Worm (Caenorhabditis elegans) whole organism, L3 larva: ENCODE results near the gene C04B4.2.
"Not testable (repeated sequence)": the region's sequence is repeated elsewhere in the genome, so short reads cannot be mapped to it uniquely, and the experiment has no call there.

Source experiments
- ceh-28 ChIP-seq: fragments of 150-350 bp; optimal IDR thresholded peaks from 2 replicates; lab custom pipeline; 2014; ENCODE audit warnings: missing biosample characterization, missing genetic modification reagents, missing genetic modification characterization
- ceh-82 ChIP-seq: fragments of 150-350 bp; optimal IDR thresholded peaks from 2 replicates; lab custom pipeline; 2014; ENCODE audit warnings: missing biosample characterization, missing genetic modification characterization
- ceh-9 ChIP-seq: sonication (generic microtip); optimal IDR thresholded peaks from 2 replicates; lab custom pipeline; 2018; ENCODE audit warnings: missing biosample characterization, missing genetic modification characterization
- daf-12 ChIP-seq: fragments of 150-350 bp; optimal IDR thresholded peaks from 2 replicates; lab custom pipeline; 2014; ENCODE audit warnings: missing biosample characterization, missing genetic modification reagents, missing genetic modification characterization
- elt-3 ChIP-seq, 3 experiments: fragments of 150-350 bp in 1 of 3; sonication (generic microtip) in 2 of 3; optimal IDR thresholded peaks; 2 replicates in 2 of 3; 4 replicates in 1 of 3; lab custom pipeline; 2014 to 2017; ENCODE audit warnings: missing biosample characterization in 3 of 3, missing genetic modification characterization in 3 of 3
- eor-1 ChIP-seq, 2 experiments: fragments of 150-350 bp; optimal IDR thresholded peaks; 2 replicates each; lab custom pipeline; 2014 to 2018; ENCODE audit warnings: missing biosample characterization in 2 of 2, missing genetic modification characterization in 2 of 2
- fkh-10 ChIP-seq: sonication (generic microtip); optimal IDR thresholded peaks from 2 replicates; lab custom pipeline; 2017; ENCODE audit warnings: missing biosample characterization, missing genetic modification reagents, missing genetic modification characterization
- fkh-2 ChIP-seq: fragments of 150-350 bp; optimal IDR thresholded peaks from 2 replicates; lab custom pipeline; 2014; ENCODE audit warnings: missing biosample characterization, missing genetic modification reagents, missing genetic modification characterization
- fos-1 ChIP-seq: fragments of 150-350 bp; optimal IDR thresholded peaks from 2 replicates; lab custom pipeline; 2014; ENCODE audit warnings: missing biosample characterization, missing genetic modification characterization
- jun-1 ChIP-seq: fragments of 150-350 bp; optimal IDR thresholded peaks from 2 replicates; lab custom pipeline; 2014; ENCODE audit warnings: missing biosample characterization, missing genetic modification reagents, missing genetic modification characterization
- lin-39 ChIP-seq: fragments of 150-350 bp; optimal IDR thresholded peaks from 2 replicates; lab custom pipeline; 2018; ENCODE audit warnings: missing biosample characterization, missing genetic modification reagents, missing genetic modification characterization
- lsy-12 ChIP-seq: sonication (generic microtip); optimal IDR thresholded peaks from 2 replicates; lab custom pipeline; 2016; ENCODE audit warnings: mild to moderate bottlenecking, missing genetic modification characterization, missing compliant biosample characterization
- nhr-11 ChIP-seq: fragments of 150-350 bp; optimal IDR thresholded peaks from 2 replicates; lab custom pipeline; 2014; ENCODE audit warnings: missing biosample characterization, missing genetic modification characterization
- nhr-12 ChIP-seq: fragments of 150-350 bp; optimal IDR thresholded peaks from 2 replicates; lab custom pipeline; 2014; ENCODE audit warnings: missing biosample characterization, missing genetic modification characterization
- nhr-237 ChIP-seq: fragments of 150-350 bp; optimal IDR thresholded peaks from 2 replicates; lab custom pipeline; 2014; ENCODE audit warnings: missing biosample characterization, missing genetic modification characterization
- nhr-25 ChIP-seq: sonication (generic microtip); optimal IDR thresholded peaks from 2 replicates; lab custom pipeline; 2017; ENCODE audit warnings: missing biosample characterization, missing genetic modification characterization
- nhr-28 ChIP-seq: fragments of 150-350 bp; optimal IDR thresholded peaks from 2 replicates; lab custom pipeline; 2014; ENCODE audit warnings: missing biosample characterization, missing genetic modification characterization
- nhr-43 ChIP-seq: sonication (generic microtip); optimal IDR thresholded peaks from 2 replicates; lab custom pipeline; 2016; ENCODE audit warnings: mild to moderate bottlenecking, missing genetic modification characterization, missing compliant biosample characterization; ENCODE audit not compliant: poor library complexity, severe bottlenecking
- nhr-67 ChIP-seq: fragments of 150-350 bp; optimal IDR thresholded peaks from 2 replicates; lab custom pipeline; 2014; ENCODE audit warnings: missing biosample characterization, missing genetic modification characterization
- nhr-76 ChIP-seq: fragments of 150-350 bp; sonication (generic microtip); optimal IDR thresholded peaks from 5 replicates; lab custom pipeline; 2014; ENCODE audit warnings: missing biosample characterization, missing genetic modification characterization
- nhr-77 ChIP-seq: fragments of 150-350 bp; optimal IDR thresholded peaks from 2 replicates; lab custom pipeline; 2014; ENCODE audit warnings: missing biosample characterization, missing genetic modification characterization
- pqm-1 ChIP-seq: fragments of 150-350 bp; optimal IDR thresholded peaks from 2 replicates; lab custom pipeline; 2017; ENCODE audit warnings: missing biosample characterization, missing genetic modification characterization, inconsistent platforms
- sea-2 ChIP-seq: fragments of 150-350 bp; sonication (generic microtip); optimal IDR thresholded peaks from 4 replicates; lab custom pipeline; 2014; ENCODE audit warnings: missing biosample characterization, missing genetic modification reagents, missing genetic modification characterization
- skn-1 ChIP-seq: fragments of 150-350 bp; optimal IDR thresholded peaks from 2 replicates; lab custom pipeline; 2014; ENCODE audit warnings: missing biosample characterization, missing genetic modification characterization
- snpc-4 ChIP-seq: fragments of 150-350 bp; optimal IDR thresholded peaks from 2 replicates; lab custom pipeline; 2014; ENCODE audit warnings: missing biosample characterization, missing genetic modification characterization
- tbx-2 ChIP-seq: sonication (generic microtip); optimal IDR thresholded peaks from 2 replicates; lab custom pipeline; 2016; ENCODE audit warnings: mild to moderate bottlenecking, missing genetic modification characterization, missing compliant biosample characterization
- unc-39 ChIP-seq: sonication (generic microtip); optimal IDR thresholded peaks from 4 replicates; lab custom pipeline; 2017; ENCODE audit warnings: missing biosample characterization, missing genetic modification characterization
- zag-1 ChIP-seq: fragments of 150-350 bp; optimal IDR thresholded peaks from 2 replicates; lab custom pipeline; 2014; ENCODE audit warnings: missing biosample characterization, missing genetic modification characterization
- ztf-11 ChIP-seq: fragments of 150-350 bp; optimal IDR thresholded peaks from 2 replicates; lab custom pipeline; 2014; ENCODE audit warnings: missing biosample characterization, missing genetic modification characterization
- ztf-4 ChIP-seq: fragments of 150-350 bp; optimal IDR thresholded peaks from 2 replicates; lab custom pipeline; 2014; ENCODE audit warnings: missing biosample characterization, missing genetic modification characterization

C04B4.2 gene

DNA sequence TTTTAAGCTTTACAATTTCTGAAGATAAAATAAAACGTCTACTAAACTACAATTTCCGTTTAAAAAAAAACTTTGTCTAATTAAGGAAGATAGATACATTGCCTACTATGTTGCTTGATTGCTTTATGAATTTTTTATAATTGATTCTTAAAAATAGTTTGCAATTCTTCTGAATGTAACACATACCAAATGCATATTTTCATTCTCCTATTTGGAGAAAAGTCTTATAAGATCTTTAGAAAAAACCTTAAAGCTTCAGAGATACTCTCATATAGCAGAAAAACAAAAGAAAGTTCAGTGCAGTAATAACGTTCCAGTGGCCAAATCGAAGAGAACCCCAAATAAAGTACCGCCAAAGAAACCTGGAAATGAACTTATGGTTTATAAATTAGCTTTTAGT is 23.5 kb downstream of the C04B4.2 start, which contains the start of gene phf-32:
TSS of gene phf-32 (plus strand) at position 301 of the 400 bp plus-strand sequence.
- TF ChIP-seq fos-1 = no peak

DNA sequence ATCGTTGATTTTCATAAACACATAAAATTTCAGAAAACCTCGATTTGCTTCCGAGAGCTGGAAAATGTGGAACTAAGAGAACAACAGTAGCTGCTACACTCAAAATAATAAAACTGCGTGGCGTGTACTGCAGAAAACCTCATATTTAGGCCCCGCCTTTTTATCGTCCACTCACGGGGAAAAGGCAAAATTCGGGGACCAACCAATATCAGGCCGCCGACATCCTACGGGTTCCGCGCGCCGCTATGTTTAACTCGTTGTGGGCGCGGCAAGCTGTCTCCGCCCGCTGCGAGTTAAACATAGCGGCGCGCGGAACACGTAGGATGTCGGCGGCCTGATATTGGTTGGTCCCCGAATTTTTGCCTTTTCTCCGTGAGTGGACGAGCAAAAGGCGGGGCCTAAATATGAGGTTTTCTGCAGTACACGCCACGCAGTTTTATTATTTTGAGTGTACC is 25.0 kb downstream of the C04B4.2 start, which contains the start of gene F17A2.16:
TSS of gene F17A2.16 (plus strand) at position 405 of the 455 bp plus-strand sequence.
- TF ChIP-seq snpc-4 (tag; lab: Kevin White, UChicago); ztf-11 (tag; lab: Kevin White, UChicago); nhr-76: not testable (repeated sequence)

DNA sequence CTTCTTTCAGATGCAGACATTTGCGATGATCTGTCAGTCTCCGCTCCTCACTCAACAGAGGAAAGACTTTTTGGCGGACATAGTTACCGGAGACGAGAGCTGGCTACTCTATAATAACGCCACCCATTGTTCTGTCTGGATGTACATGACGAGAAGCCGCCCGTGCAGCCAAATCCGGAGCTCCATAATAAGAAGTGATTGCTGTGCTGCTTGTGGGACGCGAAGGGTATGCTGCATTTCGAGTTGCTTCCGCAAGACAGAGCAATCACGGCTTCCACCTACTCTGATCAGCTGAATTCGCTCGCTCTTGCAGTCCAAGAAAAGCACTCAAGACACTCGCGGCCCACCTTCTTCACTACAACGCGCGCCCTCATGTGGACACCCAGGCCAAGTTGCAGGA is 30.7 kb downstream of the C04B4.2 start:
- TF ChIP-seq nhr-12 = no peak
- TF ChIP-seq, all 47 proteins: peak for 0

DNA sequence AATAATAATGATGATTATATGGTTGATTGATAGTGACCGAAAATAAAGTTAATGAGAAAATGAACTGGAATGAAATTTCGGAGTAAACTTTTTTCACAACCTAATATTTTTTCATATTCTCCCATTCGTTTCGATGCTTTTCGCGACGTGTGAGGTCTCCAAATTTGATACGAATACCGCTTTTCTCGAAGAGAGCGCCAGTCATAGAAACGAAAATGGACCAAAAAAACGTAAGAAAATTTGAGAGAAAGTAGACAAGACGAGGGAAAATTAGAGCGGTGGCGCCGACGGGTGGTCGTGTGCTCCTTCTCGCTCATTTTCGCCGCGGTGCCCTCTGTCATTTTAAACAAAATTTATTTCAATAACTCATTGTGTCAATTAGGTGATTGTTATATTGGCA is 31.3 kb downstream of the C04B4.2 start:
- TF ChIP-seq elt-3 (tag; optimal IDR thresholded peaks at IDR 0.05; lab: Kevin White, UChicago) (no peak), nhr-237 (tag; lab: Kevin White, UChicago) (no peak), lin-39 (tag; lab: Kevin White, UChicago) (no peak)
- TF ChIP-seq, all 47 proteins: peak for 0

DNA sequence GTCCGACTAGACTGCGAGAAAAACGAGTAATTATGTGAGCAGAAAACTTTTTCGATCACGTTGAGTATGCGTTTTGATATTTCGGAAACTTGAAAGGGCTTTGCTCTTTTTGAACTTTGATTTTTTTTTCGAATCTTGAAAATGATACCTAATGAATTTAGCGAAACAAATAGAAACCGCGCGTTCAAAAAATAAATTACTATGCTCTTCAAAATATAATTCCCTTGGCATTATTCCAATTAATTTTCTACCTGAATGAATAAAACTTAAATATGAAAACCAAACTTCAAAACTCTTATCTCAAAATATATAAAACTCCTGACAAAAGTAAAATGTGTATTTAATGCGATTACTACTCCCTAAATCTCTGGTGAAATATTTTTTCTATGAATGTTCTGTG is 32.2 kb downstream of the C04B4.2 start, which contains the start of gene xtr-2:
TSS of gene xtr-2 (plus strand) at position 301 of the 400 bp plus-strand sequence.
- TF ChIP-seq eor-1 (tag; optimal IDR thresholded peaks at IDR 0.05; lab: Kevin White, UChicago) = no peak
- TF ChIP-seq lsy-12 = no peak
- no peak for TF ChIP-seq fos-1
- no peak for TF ChIP-seq daf-12
- TF ChIP-seq tbx-2 (tag; lab: Kevin White, UChicago) = no peak
- no peak for TF ChIP-seq nhr-76
- no peak for TF ChIP-seq ceh-9 (tag; lab: Kevin White, UChicago)
- no peak for TF ChIP-seq sea-2 (GFP tag; lab: Kevin White, UChicago)
- no peak for TF ChIP-seq nhr-28
- TF ChIP-seq nhr-43 (tag; lab: Kevin White, UChicago) = no peak
- no peak for TF ChIP-seq skn-1 (tag; lab: Kevin White, UChicago)
- TF ChIP-seq nhr-67 (tag; lab: Kevin White, UChicago) = no peak
- TF ChIP-seq unc-39 = no peak
- no peak for TF ChIP-seq nhr-25
- TF ChIP-seq ceh-82 (tag; lab: Kevin White, UChicago) = no peak
- no peak for TF ChIP-seq lin-39 (tag; lab: Kevin White, UChicago)
- no peak for TF ChIP-seq fkh-2 (tag; lab: Kevin White, UChicago)
- no peak for TF ChIP-seq zag-1
- no peak for TF ChIP-seq ceh-28 (tag; lab: Kevin White, UChicago)

DNA sequence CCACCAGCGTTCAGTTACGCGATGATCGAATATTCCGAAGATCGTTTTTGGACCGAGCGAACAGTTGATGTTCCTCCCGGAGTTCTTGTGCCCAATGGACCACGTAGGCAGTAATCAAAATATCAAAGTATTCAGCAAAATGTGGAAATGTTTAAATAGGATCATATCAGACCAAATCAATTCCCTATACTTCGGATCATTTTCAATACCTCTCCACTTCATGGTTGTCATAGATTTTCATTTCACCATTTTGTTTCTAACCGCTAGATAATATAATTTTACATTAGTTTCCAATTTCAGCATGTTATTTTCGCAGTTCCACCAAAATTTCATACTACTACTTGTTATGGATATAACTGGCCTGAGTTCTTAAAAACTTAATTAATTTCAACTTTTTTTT is 34.5 kb downstream of the C04B4.2 start:
- no peak for TF ChIP-seq nhr-11 (tag; lab: Kevin White, UChicago)
- TF ChIP-seq jun-1 (tag; lab: Kevin White, UChicago) = no peak
- TF ChIP-seq fkh-2 (tag; lab: Kevin White, UChicago) = no peak
- TF ChIP-seq nhr-77 = no peak
- no peak for TF ChIP-seq eor-1 (tag; optimal IDR thresholded peaks at IDR 0.05; lab: Kevin White, UChicago)
- TF ChIP-seq nhr-28 = no peak

DNA sequence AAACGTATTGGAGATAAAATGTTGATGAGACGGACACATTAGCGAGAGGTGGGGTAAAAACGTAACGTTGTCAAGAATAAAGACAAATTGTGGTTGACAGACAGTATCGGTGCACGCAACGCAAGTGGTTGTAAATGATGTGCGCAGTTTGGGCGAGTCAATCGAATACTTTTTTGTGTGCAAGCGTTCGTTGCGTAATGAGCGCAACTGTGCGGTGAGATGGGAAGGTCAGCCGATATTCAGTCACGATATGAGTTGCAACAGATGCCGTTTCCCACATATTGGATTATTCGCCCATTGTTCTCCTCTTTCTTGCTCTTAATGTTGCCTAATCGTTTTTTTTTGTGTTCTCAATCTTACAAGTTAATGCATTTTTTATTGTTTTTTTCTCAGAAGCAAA is 37.7 kb downstream of the C04B4.2 start, which contains the start of gene ceh-40:
TSS of gene ceh-40 (minus strand) at position 41 of the 400 bp plus-strand sequence.
- no peak for TF ChIP-seq ztf-4 (tag; lab: Kevin White, UChicago)
- TF ChIP-seq fkh-10 (GFP tag; lab: Kevin White, UChicago) = no peak
- no peak for TF ChIP-seq eor-1 (tag; optimal IDR thresholded peaks at IDR 0.05; lab: Kevin White, UChicago)
- no peak for TF ChIP-seq ztf-11 (tag; lab: Kevin White, UChicago)
- no peak for TF ChIP-seq sea-2 (GFP tag; lab: Kevin White, UChicago)
- TF ChIP-seq nhr-28 = no peak
- no peak for TF ChIP-seq nhr-43 (tag; lab: Kevin White, UChicago)
- no peak for TF ChIP-seq skn-1 (tag; lab: Kevin White, UChicago)
- TF ChIP-seq tbx-2 (tag; lab: Kevin White, UChicago) = no peak
- no peak for TF ChIP-seq daf-12
- no peak for TF ChIP-seq pqm-1 (tag; lab: Kevin White, UChicago)
